1 fruit fly cellular context compared by ENCODE assay signal in the genomic region with DNA sequence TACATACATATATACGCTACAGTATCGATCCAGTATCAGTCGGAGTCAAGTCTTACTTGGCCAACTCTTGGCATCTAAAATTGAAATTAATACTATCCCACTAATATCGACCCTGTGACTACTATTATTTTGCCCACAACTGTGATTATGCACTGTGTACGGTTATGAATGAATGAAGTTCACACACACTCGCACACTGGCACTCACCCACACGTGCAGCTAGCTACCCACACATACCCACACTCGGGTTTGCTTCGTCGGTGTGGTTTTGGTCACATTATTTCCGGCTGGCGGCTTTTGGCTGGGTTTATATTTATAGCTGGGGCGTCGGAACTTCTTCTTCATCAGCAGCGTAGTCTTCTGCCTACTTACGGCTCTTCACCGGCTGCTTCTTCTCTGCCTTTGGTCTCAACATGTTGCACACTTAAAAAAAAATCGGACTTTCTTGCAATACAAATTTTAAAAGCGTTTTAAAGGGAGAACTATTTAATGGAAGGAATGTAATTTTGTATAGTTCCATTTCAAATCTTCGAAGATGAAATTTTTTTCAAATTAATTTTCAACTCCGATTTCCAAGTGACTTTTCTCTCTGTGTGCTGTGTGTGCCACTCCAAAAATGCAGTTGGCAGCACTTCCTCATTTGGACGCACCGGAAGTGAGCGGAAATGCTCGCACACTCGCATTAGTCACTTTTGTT.
TF ChIP-seq lines count a peak whose summit lies in the region.

No protein-coding gene starts in this region.

TF ChIP-seq in whole organism, embryonic, 481 proteins besides CTCF, POLR2A, EP300 and RAD21 (continued from another document):
- TF ChIP-seq Stat92E (GFP tag; optimal IDR thresholded peaks at IDR 0.05; lab: Kevin White, UChicago) (peak in 1 of 3 experiments; percentile 83), CG6854 (GFP tag; optimal IDR thresholded peaks at IDR 0.05; lab: Kevin White, UChicago) (peak; percentile 76), CG6272 (GFP tag; IDR thresholded peaks at IDR 0.05; lab: Robert Waterston, UW) (peak; percentile 82), klu (GFP tag; IDR thresholded peaks at IDR 0.05; lab: Robert Waterston, UW) (peak; percentile 71), Dfd (GFP tag; optimal IDR thresholded peaks at IDR 0.05; lab: Kevin White, UChicago) (no peak), gfzf (GFP tag; optimal IDR thresholded peaks at IDR 0.05; lab: Kevin White, UChicago) (peak; percentile 14), h (optimal IDR thresholded peaks at IDR 0.05; lab: Kevin White, UChicago) (no peak), CG18011 (GFP tag; optimal IDR thresholded peaks at IDR 0.05; lab: Kevin White, UChicago) (peak; percentile 66), CG13287 (GFP tag; IDR thresholded peaks at IDR 0.05; lab: Robert Waterston, UW; ENCODE audit: partially characterized antibody) (no peak), CG4404 (GFP tag; IDR thresholded peaks at IDR 0.05; lab: Robert Waterston, UW) (peak; percentile 92), prd (optimal IDR thresholded peaks at IDR 0.05; lab: Kevin White, UChicago) (no peak), prd (GFP tag; IDR thresholded peaks at IDR 0.05; lab: Robert Waterston, UW) (peak; percentile 96), sqz (GFP tag; optimal IDR thresholded peaks at IDR 0.05; lab: Kevin White, UChicago) (peak; percentile 92), CG31224 (GFP tag; IDR thresholded peaks at IDR 0.05; lab: Robert Waterston, UW) (peak; percentile 65), CG2889 (GFP tag; IDR thresholded peaks at IDR 0.05; lab: Robert Waterston, UW) (peak; percentile 64; the same call in 1 of the 3 replicates), row (GFP tag; IDR thresholded peaks at IDR 0.05; lab: Robert Waterston, UW) (peak; percentile 92), Hmx (GFP tag; optimal IDR thresholded peaks at IDR 0.05; lab: Kevin White, UChicago) (peak; percentile 59), B-H1 (GFP tag; IDR thresholded peaks at IDR 0.05; lab: Robert Waterston, UW) (peak; percentile 91), CG11695 (GFP tag; IDR thresholded peaks at IDR 0.05; lab: Robert Waterston, UW) (peak; percentile 84), lilli (GFP tag; optimal IDR thresholded peaks at IDR 0.05; lab: Kevin White, UChicago) (peak; percentile 86), Dbx (GFP tag; IDR thresholded peaks at IDR 0.05; lab: Robert Waterston, UW) (no peak; the same call in 2 of the 3 replicates), esg (GFP tag; conservative IDR thresholded peaks at IDR 0.05; lab: Robert Waterston, UW) (peak; percentile 88), dimm (GFP tag; IDR thresholded peaks at IDR 0.05; lab: Robert Waterston, UW) (peak; percentile 83), CG7928 (GFP tag; optimal IDR thresholded peaks at IDR 0.05; lab: Kevin White, UChicago) (no peak), CG5180 (GFP tag; optimal IDR thresholded peaks at IDR 0.05; lab: Kevin White, UChicago) (peak; percentile 63), hth (optimal IDR thresholded peaks at IDR 0.05; lab: Kevin White, UChicago) (no peak), p53 (GFP tag; optimal IDR thresholded peaks at IDR 0.05; lab: Kevin White, UChicago) (peak; percentile 79), ci (GFP tag; IDR thresholded peaks at IDR 0.05; lab: Robert Waterston, UW) (peak; percentile 97), D19A (tag; optimal IDR thresholded peaks at IDR 0.05; lab: Kevin White, UChicago) (peak; percentile 89), tio (GFP tag; optimal IDR thresholded peaks at IDR 0.05; lab: Kevin White, UChicago) (peak; percentile 91), dmrt11E (tag; optimal IDR thresholded peaks at IDR 0.05; lab: Kevin White, UChicago) (peak; percentile 97), Eip74EF (GFP tag; optimal IDR thresholded peaks at IDR 0.05; lab: Kevin White, UChicago) (peak in 1 of 2 experiments; percentile 94), Poxn (GFP tag; IDR thresholded peaks at IDR 0.05; lab: Robert Waterston, UW) (0 out of 2 replicates have a peak, but pooled peaks have one; percentile 15), H15 (GFP tag; IDR thresholded peaks at IDR 0.05; lab: Robert Waterston, UW) (peak; percentile 92), CG14710 (tag; optimal IDR thresholded peaks at IDR 0.05; lab: Kevin White, UChicago) (peak; percentile 95), CG2678 (tag; optimal IDR thresholded peaks at IDR 0.05; lab: Kevin White, UChicago) (peak; percentile 91), crol (GFP tag; IDR thresholded peaks at IDR 0.05; lab: Robert Waterston, UW) (no peak; the same call in 1 of the 2 replicates), pum (GFP tag; optimal IDR thresholded peaks at IDR 0.05; lab: Kevin White, UChicago) (peak; percentile 95), nerfin-1 (tag; optimal IDR thresholded peaks at IDR 0.05; lab: Kevin White, UChicago) (peak; percentile 88), onecut (GFP tag; IDR thresholded peaks at IDR 0.05; lab: Robert Waterston, UW) (peak; percentile 88), CG16815 (GFP tag; optimal IDR thresholded peaks at IDR 0.05; lab: Kevin White, UChicago) (peak; percentile 88), ken (GFP tag; IDR thresholded peaks at IDR 0.05; lab: Robert Waterston, UW) (peak; percentile 94), Myb (GFP tag; optimal IDR thresholded peaks at IDR 0.05; lab: Kevin White, UChicago) (peak; percentile 75), Hr39 (optimal IDR thresholded peaks at IDR 0.05; lab: Kevin White, UChicago) (no peak), CG14050 (GFP tag; IDR thresholded peaks at IDR 0.05; lab: Robert Waterston, UW) (peak; percentile 88), cad (GFP tag; optimal IDR thresholded peaks at IDR 0.05; lab: Kevin White, UChicago) (no peak), lab (GFP tag; optimal IDR thresholded peaks at IDR 0.05; lab: Kevin White, UChicago) (peak; percentile 88), Kr (GFP tag; optimal IDR thresholded peaks at IDR 0.05; lab: Kevin White, UChicago) (no peak), abd-A (tag; optimal IDR thresholded peaks at IDR 0.05; lab: Kevin White, UChicago) (no peak), Fer2 (tag; optimal IDR thresholded peaks at IDR 0.05; lab: Kevin White, UChicago) (peak; percentile 50), NC2β (GFP tag; optimal IDR thresholded peaks at IDR 0.05; lab: Kevin White, UChicago) (peak; percentile 91), CG1024 (GFP tag; IDR thresholded peaks at IDR 0.05; lab: Robert Waterston, UW) (peak; percentile 88), H2.0 (GFP tag; IDR thresholded peaks at IDR 0.05; lab: Robert Waterston, UW) (peak; percentile 90), CG1792 (GFP tag; optimal IDR thresholded peaks at IDR 0.05; lab: Kevin White, UChicago) (peak; percentile 88), jing (GFP tag; optimal IDR thresholded peaks at IDR 0.05; lab: Kevin White, UChicago) (peak; percentile 88), mam (GFP tag; optimal IDR thresholded peaks at IDR 0.05; lab: Kevin White, UChicago) (peak; percentile 80), fd3F (GFP tag; optimal IDR thresholded peaks at IDR 0.05; lab: Kevin White, UChicago) (peak; percentile 66), CG14014 (GFP tag; IDR thresholded peaks at IDR 0.05; lab: Robert Waterston, UW) (peak; percentile 77), disco-r (GFP tag; optimal IDR thresholded peaks at IDR 0.05; lab: Kevin White, UChicago) (peak; percentile 88), CG10543 (GFP tag; optimal IDR thresholded peaks at IDR 0.05; lab: Kevin White, UChicago) (no peak), HLH3B (GFP tag; IDR thresholded peaks at IDR 0.05; lab: Robert Waterston, UW) (peak; percentile 91), CG17912 (GFP tag; optimal IDR thresholded peaks at IDR 0.05; lab: Kevin White, UChicago) (no peak), CG18262 (tag; optimal IDR thresholded peaks at IDR 0.05; lab: Kevin White, UChicago) (peak; percentile 95), sens (GFP tag; lab: Kevin White, UChicago) (peak; percentile 99), gsb (GFP tag; IDR thresholded peaks at IDR 0.05; lab: Robert Waterston, UW) (peak; percentile 64; the same call in 1 of the 2 replicates), nau (GFP tag; optimal IDR thresholded peaks at IDR 0.05; lab: Kevin White, UChicago) (peak; percentile 88), org-1 (GFP tag; optimal IDR thresholded peaks at IDR 0.05; lab: Kevin White, UChicago) (peak; percentile 83)
